Fruit fly (Drosophila melanogaster): ENCODE results near the gene CG10864.
A peak's percentile ranks its signal among the peaks of the same experiment; 100 is the strongest.

Gene CG10864

DNA sequence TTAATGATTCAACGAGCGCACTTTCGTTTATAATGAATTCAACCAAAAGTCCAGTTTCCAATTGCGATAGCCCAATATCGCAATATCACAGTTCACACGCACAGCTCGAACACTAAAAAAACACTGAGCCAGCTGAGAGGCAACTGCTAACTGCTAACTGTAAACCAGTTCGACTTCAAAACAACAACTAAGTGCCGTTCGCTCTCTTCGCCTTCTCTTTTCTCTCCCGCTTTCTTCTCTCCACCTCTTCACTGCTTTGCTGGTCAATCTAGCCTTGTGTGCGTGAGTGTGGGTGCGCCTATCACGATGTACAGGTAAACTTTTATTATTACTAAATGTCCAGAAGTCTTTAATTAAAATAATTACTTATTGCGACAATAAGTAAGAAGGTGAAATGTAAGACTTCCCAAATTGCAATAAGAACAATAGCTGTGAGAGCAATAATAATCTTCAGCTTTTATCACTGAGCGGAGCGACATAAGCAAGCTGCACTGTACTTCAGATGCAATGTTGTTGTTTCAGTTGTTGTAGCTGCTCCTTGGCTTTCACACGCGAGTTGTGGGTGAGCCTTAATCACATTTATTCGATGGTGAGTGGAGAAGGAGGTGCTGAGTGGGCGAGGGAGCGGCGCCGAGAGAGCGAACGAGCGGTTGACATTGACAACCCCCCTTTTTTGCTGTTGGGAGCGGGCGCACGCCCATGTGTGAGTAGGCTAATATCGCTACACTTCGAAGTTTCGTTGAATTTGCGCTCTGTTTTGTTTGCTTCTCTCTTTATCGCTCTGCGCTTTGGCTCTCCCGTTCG lies 14.4 kb downstream of the CG10864 start, which contains the start of gene Vti1b (continued):
- TF ChIP-seq CG11398 (GFP tag; optimal IDR thresholded peaks at IDR 0.05), result peak; percentile 86
- TF ChIP-seq Dip2 (GFP tag; IDR thresholded peaks at IDR 0.05), result no peak
- peak; percentile 93 for TF ChIP-seq Fer1 (GFP tag; optimal IDR thresholded peaks at IDR 0.05)
- peak; percentile 88; the same call in 2 of the 4 replicates for TF ChIP-seq chinmo (GFP tag; IDR thresholded peaks at IDR 0.05; ENCODE audit: partially characterized antibody)
- TF ChIP-seq tll (GFP tag; optimal IDR thresholded peaks at IDR 0.05), result no peak
- peak; percentile 96 for TF ChIP-seq Chrac-16 (GFP tag; optimal IDR thresholded peaks at IDR 0.05)
- TF ChIP-seq ATbp (GFP tag; optimal IDR thresholded peaks at IDR 0.05), result peak; percentile 90
- 0 out of 4 replicates have a peak, but pooled peaks have one; percentile 29 for TF ChIP-seq Dll (GFP tag; IDR thresholded peaks at IDR 0.05; ENCODE audit: partially characterized antibody)
- TF ChIP-seq NC2β (GFP tag; optimal IDR thresholded peaks at IDR 0.05), result peak; percentile 92
- peak; percentile 94 for TF ChIP-seq Dad (GFP tag; optimal IDR thresholded peaks at IDR 0.05)
- TF ChIP-seq HmgZ (tag; optimal IDR thresholded peaks at IDR 0.05), result peak; percentile 94
- TF ChIP-seq Nf-YA (GFP tag; IDR thresholded peaks at IDR 0.05), result peak; percentile 90
- TF ChIP-seq CG6813 (GFP tag; optimal IDR thresholded peaks at IDR 0.05), result peak; percentile 89
- peak; percentile 94 for TF ChIP-seq Oli (tag; optimal IDR thresholded peaks at IDR 0.05)
- TF ChIP-seq CG6854 (GFP tag; optimal IDR thresholded peaks at IDR 0.05), result peak; percentile 82
- TF ChIP-seq stc (GFP tag; IDR thresholded peaks at IDR 0.05), result peak; percentile 91
- peak; percentile 88 for TF ChIP-seq CG12104 (GFP tag; optimal IDR thresholded peaks at IDR 0.05)
- TF ChIP-seq Med (GFP tag), result peak; percentile 98
- no peak for TF ChIP-seq vnd (GFP tag; IDR thresholded peaks at IDR 0.05; ENCODE audit: partially characterized antibody)
- TF ChIP-seq CG11247 (GFP tag; IDR thresholded peaks at IDR 0.05), result peak; percentile 88
- TF ChIP-seq h (optimal IDR thresholded peaks at IDR 0.05), result no peak
- peak; percentile 9 for TF ChIP-seq schlank (tag; optimal IDR thresholded peaks at IDR 0.05)
- peak; percentile 74 for TF ChIP-seq CG4282 (GFP tag; optimal IDR thresholded peaks at IDR 0.05)
- TF ChIP-seq grau (tag; optimal IDR thresholded peaks at IDR 0.05), result peak; percentile 100
- peak; percentile 93 for TF ChIP-seq CG1529 (GFP tag; optimal IDR thresholded peaks at IDR 0.05)
- peak; percentile 94 for TF ChIP-seq Atf3 (GFP tag; optimal IDR thresholded peaks at IDR 0.05)
- TF ChIP-seq ara (GFP tag; IDR thresholded peaks at IDR 0.05), result peak; percentile 80
- peak; percentile 71 for TF ChIP-seq CG2199 (GFP tag; IDR thresholded peaks at IDR 0.05)
- peak; percentile 93 to 97 for TF ChIP-seq chif (GFP tag; optimal IDR thresholded peaks at IDR 0.05)
- peak; percentile 93 for TF ChIP-seq croc (GFP tag; conservative IDR thresholded peaks at IDR 0.05)
- peak; percentile 94 for TF ChIP-seq Aef1 (GFP tag; IDR thresholded peaks at IDR 0.05)
- TF ChIP-seq CG10543 (GFP tag; optimal IDR thresholded peaks at IDR 0.05), result peak; percentile 84
- TF ChIP-seq dm (GFP tag; optimal IDR thresholded peaks at IDR 0.05), result peak; percentile 93
- TF ChIP-seq CG9727 (GFP tag; optimal IDR thresholded peaks at IDR 0.05), result peak; percentile 95
- TF ChIP-seq Hmx (GFP tag; optimal IDR thresholded peaks at IDR 0.05), result peak; percentile 86
- peak; percentile 76 for TF ChIP-seq CG15696 (tag; optimal IDR thresholded peaks at IDR 0.05)
- peak; percentile 89 for TF ChIP-seq sens-2 (GFP tag; IDR thresholded peaks at IDR 0.05)
- TF ChIP-seq jing (GFP tag; optimal IDR thresholded peaks at IDR 0.05), result peak; percentile 91
- TF ChIP-seq nerfin-1 (tag; optimal IDR thresholded peaks at IDR 0.05), result peak; percentile 89
- peak; percentile 95 for TF ChIP-seq Max (GFP tag; optimal IDR thresholded peaks at IDR 0.05)
- TF ChIP-seq pan (optimal IDR thresholded peaks at IDR 0.05), result no peak
- peak in 1 of 2 experiments; percentile 95 for TF ChIP-seq pan (GFP tag; optimal IDR thresholded peaks at IDR 0.05 in 1 of 2, IDR thresholded peaks at IDR 0.05 in 1 of 2)
- TF ChIP-seq lmd (GFP tag; IDR thresholded peaks at IDR 0.05), result peak; percentile 94
- TF ChIP-seq CG11695 (GFP tag; IDR thresholded peaks at IDR 0.05), result peak; percentile 91
- peak; percentile 7; the same call in 1 of the 3 replicates for TF ChIP-seq zen2 (GFP tag; IDR thresholded peaks at IDR 0.05; ENCODE audit: partially characterized antibody)
- TF ChIP-seq H15 (GFP tag; IDR thresholded peaks at IDR 0.05), result peak; percentile 91
- TF ChIP-seq pita (GFP tag; optimal IDR thresholded peaks at IDR 0.05), result no peak
- TF ChIP-seq CG14710 (tag; optimal IDR thresholded peaks at IDR 0.05), result peak; percentile 93
- TF ChIP-seq chm (GFP tag; IDR thresholded peaks at IDR 0.05), result peak; percentile 90

Data from whole organism, embryonic.